Fruit fly (Drosophila melanogaster) whole organism, embryonic: Measurements from ENCODE around the gene Baldspot.

Source experiments
- B-H2 ChIP-seq: fragments of 200-800 bp; sonication (Bioruptor generic); optimal IDR thresholded peaks from 2 replicates; lab custom pipeline; 2018; ENCODE audit warnings: missing biosample characterization, mild to moderate bottlenecking, missing genetic modification characterization
- CG10267 ChIP-seq: fragments of 200-800 bp; sonication (Bioruptor generic); optimal IDR thresholded peaks from 2 replicates; lab custom pipeline; 2018; ENCODE audit warnings: missing biosample characterization, mild to moderate bottlenecking, missing genetic modification characterization, moderate library complexity
- CG10274 ChIP-seq: fragments of 200-800 bp; sonication (Bioruptor generic); optimal IDR thresholded peaks from 3 replicates; lab custom pipeline; 2017; ENCODE audit warnings: missing biosample characterization, mild to moderate bottlenecking, missing genetic modification characterization
- CG11085 ChIP-seq: fragments of 200-800 bp; sonication (Bioruptor generic); IDR thresholded peaks from 2 replicates; pipeline ENCODE4 v1.3.6; 2022; ENCODE audit warnings: missing biosample characterization, missing genetic modification characterization
- CG1233 ChIP-seq: fragments of 200-800 bp; sonication (Bioruptor generic); optimal IDR thresholded peaks from 4 replicates; lab custom pipeline; 2018; ENCODE audit warnings: missing biosample characterization, mild to moderate bottlenecking, missing genetic modification characterization
- CG14667 ChIP-seq: fragments of 200-800 bp; sonication (Bioruptor generic); IDR thresholded peaks from 2 replicates; pipeline ENCODE4 v1.3.6; 2022; ENCODE audit warnings: missing biosample characterization, missing genetic modification characterization
- CG14710 ChIP-seq: fragments of 200-800 bp; sonication (Bioruptor generic); optimal IDR thresholded peaks from 3 replicates; lab custom pipeline; 2019; ENCODE audit warnings: missing biosample characterization, mild to moderate bottlenecking, missing genetic modification characterization, moderate library complexity
- CG14965 ChIP-seq: fragments of 200-800 bp; sonication (Bioruptor generic); optimal IDR thresholded peaks from 2 replicates; lab custom pipeline; 2016; ENCODE audit warnings: missing biosample characterization, missing genetic modification characterization, borderline replicate concordance
- CG15269 ChIP-seq: fragments of 200-800 bp; sonication (Bioruptor generic); optimal IDR thresholded peaks from 2 replicates; lab custom pipeline; 2018; ENCODE audit warnings: missing biosample characterization, mild to moderate bottlenecking, missing genetic modification characterization, moderate library complexity
- CG17359 ChIP-seq: fragments of 200-800 bp; sonication (Bioruptor generic); optimal IDR thresholded peaks from 3 replicates; lab custom pipeline; 2018; ENCODE audit warnings: missing biosample characterization, mild to moderate bottlenecking, missing genetic modification characterization, moderate library complexity
- CG17612 ChIP-seq: fragments of 200-800 bp; sonication (Bioruptor generic); IDR thresholded peaks from 2 replicates; pipeline ENCODE4 v1.3.6; 2022; ENCODE audit warnings: missing biosample characterization, missing genetic modification characterization
- CG17912 ChIP-seq: fragments of 200-800 bp; sonication (Bioruptor generic); optimal IDR thresholded peaks from 2 replicates; lab custom pipeline; 2018; ENCODE audit warnings: missing biosample characterization, mild to moderate bottlenecking, missing genetic modification characterization
- CG31224 ChIP-seq: fragments of 200-800 bp; sonication (Bioruptor generic); IDR thresholded peaks from 2 replicates; pipeline ENCODE4 v1.3.6; 2022; ENCODE audit warnings: missing biosample characterization, missing genetic modification characterization
- CG33557 ChIP-seq: fragments of 200-800 bp; sonication (Bioruptor generic); optimal IDR thresholded peaks from 2 replicates; lab custom pipeline; 2019; ENCODE audit warnings: missing biosample characterization, mild to moderate bottlenecking, missing genetic modification characterization, moderate library complexity
- CG3726 ChIP-seq: fragments of 200-800 bp; sonication (Bioruptor generic); IDR thresholded peaks from 3 replicates; pipeline ENCODE4, ENCODE4 v1.3.6; 2022; ENCODE audit warnings: missing biosample characterization, missing genetic modification characterization
- CG43689 ChIP-seq: fragments of 200-800 bp; sonication (Bioruptor generic); IDR thresholded peaks from 2 replicates; pipeline ENCODE4 v1.3.6; 2022; ENCODE audit warnings: missing biosample characterization, missing genetic modification characterization
- CG4404 ChIP-seq: fragments of 200-800 bp; sonication (Bioruptor generic); IDR thresholded peaks from 2 replicates; pipeline ENCODE4 v1.3.6; 2022; ENCODE audit warnings: missing biosample characterization, missing genetic modification characterization
- CG6654 ChIP-seq: fragments of 200-800 bp; sonication (Bioruptor generic); optimal IDR thresholded peaks from 2 replicates; lab custom pipeline; 2017; ENCODE audit warnings: missing biosample characterization, mild to moderate bottlenecking, missing genetic modification characterization
- CG7271 ChIP-seq: fragments of 200-800 bp; sonication (Bioruptor generic); optimal IDR thresholded peaks from 2 replicates; lab custom pipeline; 2018; ENCODE audit warnings: missing biosample characterization, mild to moderate bottlenecking, missing genetic modification characterization, moderate library complexity
- CG7357 ChIP-seq: fragments of 200-800 bp; sonication (Bioruptor generic); IDR thresholded peaks from 3 replicates; pipeline ENCODE4 v1.3.6; 2022; ENCODE audit warnings: missing biosample characterization, missing genetic modification characterization
- CG7556 ChIP-seq: fragments of 200-800 bp; sonication (Bioruptor generic); optimal IDR thresholded peaks from 2 replicates; lab custom pipeline; 2017; ENCODE audit warnings: missing biosample characterization, mild to moderate bottlenecking, missing genetic modification characterization
- CG8765 ChIP-seq: fragments of 200-800 bp; sonication (Bioruptor generic); IDR thresholded peaks from 2 replicates; pipeline ENCODE4 v1.3.6; 2022; ENCODE audit warnings: missing biosample characterization, missing genetic modification characterization
- CG9727 ChIP-seq: fragments of 200-800 bp; sonication (Bioruptor generic); optimal IDR thresholded peaks from 3 replicates; lab custom pipeline; 2017; ENCODE audit warnings: missing biosample characterization, mild to moderate bottlenecking, missing genetic modification characterization
- CrebB ChIP-seq: fragments of 200-800 bp; sonication (Bioruptor generic); optimal IDR thresholded peaks from 3 replicates; lab custom pipeline; 2018; ENCODE audit warnings: missing biosample characterization, mild to moderate bottlenecking, missing genetic modification characterization
- D19A ChIP-seq: fragments of 200-800 bp; optimal IDR thresholded peaks from 3 replicates; lab custom pipeline; 2019; ENCODE audit warnings: missing biosample characterization, mild to moderate bottlenecking, missing genetic modification characterization, moderate library complexity
- Dip2 ChIP-seq: fragments of 200-800 bp; sonication (Bioruptor generic); IDR thresholded peaks from 2 replicates; pipeline ENCODE4 v1.3.6; 2022; ENCODE audit warnings: missing biosample characterization, missing genetic modification characterization
- Dref ChIP-seq: fragments of 200-800 bp; sonication (Bioruptor generic); IDR thresholded peaks from 2 replicates; pipeline ENCODE4 v1.3.6; 2022; ENCODE audit warnings: missing biosample characterization, missing genetic modification characterization
- Hr3 ChIP-seq: fragments of 200-800 bp; sonication (Bioruptor generic); optimal IDR thresholded peaks from 3 replicates; lab custom pipeline; 2016; ENCODE audit warnings: missing biosample characterization, missing genetic modification characterization
- Hsf ChIP-seq: fragments of 200-800 bp; sonication (Bioruptor generic); optimal IDR thresholded peaks from 3 replicates; lab custom pipeline; 2016; ENCODE audit warnings: missing biosample characterization, missing genetic modification characterization
- Max ChIP-seq: fragments of 200-800 bp; sonication (Bioruptor generic); optimal IDR thresholded peaks from 2 replicates; lab custom pipeline; 2016; ENCODE audit warnings: missing biosample characterization, mild to moderate bottlenecking, missing genetic modification characterization
- PHDP ChIP-seq: fragments of 200-800 bp; sonication (Bioruptor generic); optimal IDR thresholded peaks from 3 replicates; lab custom pipeline; 2018; ENCODE audit warnings: missing biosample characterization, mild to moderate bottlenecking, missing genetic modification characterization, moderate library complexity
- Vsx1 ChIP-seq: fragments of 200-800 bp; sonication (Bioruptor generic); optimal IDR thresholded peaks from 2 replicates; lab custom pipeline; 2017; ENCODE audit warnings: missing biosample characterization, mild to moderate bottlenecking, missing genetic modification characterization, missing genetic modification reagents
- cg ChIP-seq: fragments of 200-800 bp; sonication (Bioruptor generic); optimal IDR thresholded peaks from 3 replicates; lab custom pipeline; 2019; ENCODE audit warnings: missing biosample characterization, mild to moderate bottlenecking, missing genetic modification characterization, moderate library complexity
- ci ChIP-seq: fragments of 200-800 bp; sonication (Bioruptor generic); IDR thresholded peaks from 3 replicates; pipeline ENCODE4 v1.3.6; 2022; ENCODE audit warnings: missing biosample characterization, missing genetic modification characterization
- danr ChIP-seq: fragments of 200-800 bp; sonication (Bioruptor generic); IDR thresholded peaks from 2 replicates; pipeline ENCODE4 v1.3.6; 2022; ENCODE audit warnings: missing biosample characterization, missing genetic modification characterization
- dimm ChIP-seq: fragments of 200-800 bp; sonication (Bioruptor generic); IDR thresholded peaks from 2 replicates; pipeline ENCODE4 v1.3.6; 2022; ENCODE audit warnings: missing biosample characterization, missing genetic modification characterization
- en ChIP-seq: fragments of 200-800 bp; sonication (Bioruptor generic); optimal IDR thresholded peaks from 2 replicates; lab custom pipeline; 2016; ENCODE audit warnings: missing biosample characterization, missing genetic modification characterization
- esg ChIP-seq: fragments of 200-800 bp; sonication (Bioruptor generic); conservative IDR thresholded peaks from 2 replicates; pipeline ENCODE4 v1.3.6; 2022; ENCODE audit warnings: missing biosample characterization, missing genetic modification characterization
- gcm ChIP-seq: fragments of 200-800 bp; sonication (Bioruptor generic); optimal IDR thresholded peaks from 2 replicates; lab custom pipeline; 2019; ENCODE audit warnings: missing biosample characterization, mild to moderate bottlenecking, missing genetic modification characterization, moderate library complexity
- hb ChIP-seq: fragments of 200-800 bp; sonication (Bioruptor generic); IDR thresholded peaks from 3 replicates; pipeline ENCODE4 v1.3.6; 2022; ENCODE audit warnings: missing biosample characterization, missing genetic modification characterization; ENCODE audit not compliant: partially characterized antibody
- ind ChIP-seq: fragments of 200-800 bp; sonication (Bioruptor generic); optimal IDR thresholded peaks from 3 replicates; lab custom pipeline; 2016; ENCODE audit warnings: missing biosample characterization, missing genetic modification characterization
- luna ChIP-seq: fragments of 200-800 bp; sonication (Bioruptor generic); optimal IDR thresholded peaks from 2 replicates; lab custom pipeline; 2016; ENCODE audit warnings: missing biosample characterization, missing genetic modification characterization
- run ChIP-seq: fragments of 200-800 bp; sonication (Bioruptor generic); optimal IDR thresholded peaks from 3 replicates; lab custom pipeline; 2018; ENCODE audit warnings: missing biosample characterization, mild to moderate bottlenecking, missing genetic modification characterization
- sens-2 ChIP-seq: fragments of 200-800 bp; sonication (Bioruptor generic); IDR thresholded peaks from 2 replicates; pipeline ENCODE4 v1.3.6; 2022; ENCODE audit warnings: missing biosample characterization, missing genetic modification characterization
- sna ChIP-seq: fragments of 200-800 bp; sonication (Bioruptor generic); IDR thresholded peaks from 2 replicates; pipeline ENCODE4 v1.3.6; 2022; ENCODE audit warnings: missing biosample characterization, missing genetic modification characterization; ENCODE audit not compliant: partially characterized antibody
- stc ChIP-seq: fragments of 200-800 bp; sonication (Bioruptor generic); IDR thresholded peaks from 2 replicates; pipeline ENCODE4 v1.3.6; 2022; ENCODE audit warnings: missing biosample characterization, missing genetic modification characterization
- sug ChIP-seq: fragments of 200-800 bp; optimal IDR thresholded peaks from 2 replicates; lab custom pipeline; 2019; ENCODE audit warnings: missing biosample characterization, mild to moderate bottlenecking, missing genetic modification characterization, moderate library complexity
- tin ChIP-seq: fragments of 200-800 bp; sonication (Bioruptor generic); optimal IDR thresholded peaks from 3 replicates; lab custom pipeline; 2016; ENCODE audit warnings: missing biosample characterization, missing genetic modification characterization
- unpg ChIP-seq: fragments of 200-800 bp; sonication (Bioruptor generic); optimal IDR thresholded peaks from 3 replicates; lab custom pipeline; 2018; ENCODE audit warnings: missing biosample characterization, mild to moderate bottlenecking, missing genetic modification characterization, moderate library complexity
- zen ChIP-seq: fragments of 200-800 bp; sonication (Bioruptor generic); optimal IDR thresholded peaks from 3 replicates; lab custom pipeline; 2018; ENCODE audit warnings: missing biosample characterization, mild to moderate bottlenecking, missing genetic modification characterization, moderate library complexity

The Baldspot gene

DNA sequence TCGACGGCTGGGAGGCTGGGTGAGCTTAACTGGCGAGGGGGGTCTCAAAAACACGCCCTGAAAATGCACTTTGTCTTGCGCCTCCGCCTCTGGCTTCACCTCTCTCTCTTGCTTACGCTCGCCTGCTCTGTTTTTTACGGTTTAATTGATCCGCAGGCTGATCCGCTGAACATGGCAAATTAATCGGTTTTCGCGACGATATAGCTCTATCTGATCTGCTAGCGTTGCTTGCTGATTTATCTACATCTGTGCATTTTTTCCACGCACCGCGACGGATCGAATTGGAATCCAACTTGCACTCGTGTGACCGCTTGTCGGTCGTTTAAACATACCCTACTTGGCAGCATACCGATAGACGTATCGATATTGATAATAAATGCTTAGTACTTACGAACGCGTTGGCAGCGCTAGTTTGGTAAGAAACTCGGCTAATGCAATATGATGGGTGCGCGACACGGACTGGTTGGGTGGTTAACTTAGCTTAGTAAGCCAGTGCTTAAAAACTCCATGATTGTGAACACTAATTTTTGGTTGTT, 13.8 kb downstream of the Baldspot start, which contains the start of gene Abl (continued):
- TF ChIP-seq CG31224 (GFP tag; lab: Robert Waterston, UW) (no peak), sna (GFP tag; lab: Robert Waterston, UW) (peak; percentile 72; the same call in 1 of the 2 replicates), CG33557 (no peak), CG17359 (peak; percentile 49), luna (GFP tag; lab: Kevin White, UChicago) (peak; percentile 79), cg (GFP tag; lab: Kevin White, UChicago) (peak; percentile 74), CG1233 (GFP tag; lab: Kevin White, UChicago) (peak; percentile 7), ci (GFP tag; lab: Robert Waterston, UW) (peak; percentile 76), CG14667 (no peak), CG7357 (no peak), D19A (tag; lab: Kevin White, UChicago) (peak; percentile 44), CG8765 (no peak), CG14965 (GFP tag; lab: Kevin White, UChicago) (peak; percentile 23), dimm (GFP tag; lab: Robert Waterston, UW) (no peak), hb (GFP tag; lab: Robert Waterston, UW) (0 out of 3 replicates have a peak, but pooled peaks have one; percentile 54), sug (tag; lab: Kevin White, UChicago) (peak; percentile 65), Vsx1 (GFP tag; lab: Kevin White, UChicago) (peak; percentile 22), PHDP (peak; percentile 39), Dref (GFP tag; lab: Robert Waterston, UW) (peak; percentile 93), CG9727 (GFP tag; lab: Kevin White, UChicago) (peak; percentile 13), CG6654 (GFP tag; lab: Kevin White, UChicago) (no peak), CG3726 (no peak), CrebB (tag; lab: Kevin White, UChicago) (peak; percentile 78), CG10274 (GFP tag; lab: Kevin White, UChicago) (no peak), en (peak; percentile 32), ind (GFP tag; lab: Kevin White, UChicago) (peak; percentile 50), CG7271 (tag; lab: Kevin White, UChicago) (no peak), CG11085 (GFP tag; lab: Robert Waterston, UW) (0 out of 2 replicates have a peak, but pooled peaks have one; percentile 33), tin (GFP tag; lab: Kevin White, UChicago) (peak; percentile 62), CG10267 (tag; lab: Kevin White, UChicago) (peak; percentile 100), Hsf (GFP tag; lab: Kevin White, UChicago) (peak; percentile 75), CG17612 (GFP tag; lab: Robert Waterston, UW) (no peak), B-H2 (peak; percentile 87), danr (GFP tag; lab: Robert Waterston, UW) (no peak), zen (tag; lab: Kevin White, UChicago) (peak; percentile 75), CG43689 (GFP tag; lab: Robert Waterston, UW) (no peak), CG4404 (GFP tag; lab: Robert Waterston, UW) (peak; percentile 22; the same call in 1 of the 2 replicates), CG17912 (GFP tag; lab: Kevin White, UChicago) (peak; percentile 58), esg (GFP tag; lab: Robert Waterston, UW) (no peak), run (tag; lab: Kevin White, UChicago) (peak; percentile 26), sens-2 (GFP tag; lab: Robert Waterston, UW) (no peak), Dip2 (GFP tag; lab: Robert Waterston, UW) (no peak), Hr3 (GFP tag; lab: Kevin White, UChicago) (peak; percentile 44), unpg (GFP tag; lab: Kevin White, UChicago) (peak; percentile 31), CG14710 (tag; lab: Kevin White, UChicago) (peak; percentile 85), CG15269 (tag; lab: Kevin White, UChicago) (no peak), CG7556 (GFP tag; lab: Kevin White, UChicago) (peak; percentile 48), gcm (peak; percentile 31), stc (GFP tag; lab: Robert Waterston, UW) (peak; percentile 32; the same call in 1 of the 2 replicates), Max (peak; percentile 45)
